Fruit fly (Drosophila melanogaster) whole organism, embryonic: ENCODE measurements around the gene CG4733.
A peak's percentile ranks its signal among the peaks of the same experiment; 100 is the strongest.

ENCODE experiments used
- ATbp ChIP-seq: fragments of 200-800 bp; sonication (Bioruptor generic); optimal IDR thresholded peaks from 2 replicates; lab custom pipeline; 2017; ENCODE audit warnings: missing biosample characterization, mild to moderate bottlenecking, missing genetic modification characterization, missing genetic modification reagents
- Bgb ChIP-seq: fragments of 200-800 bp; sonication (Bioruptor generic); IDR thresholded peaks from 2 replicates; pipeline ENCODE4 v1.3.6; 2022; ENCODE audit warnings: missing biosample characterization, missing genetic modification characterization; ENCODE audit not compliant: partially characterized antibody
- BtbVII ChIP-seq: fragments of 200-800 bp; sonication (Bioruptor generic); optimal IDR thresholded peaks from 3 replicates; lab custom pipeline; 2017; ENCODE audit warnings: missing biosample characterization, mild to moderate bottlenecking, missing genetic modification characterization
- CG10366 ChIP-seq: fragments of 200-800 bp; sonication (Bioruptor generic); IDR thresholded peaks from 2 replicates; pipeline ENCODE4 v1.3.6; 2022; ENCODE audit warnings: missing biosample characterization, missing genetic modification characterization
- CG10565 ChIP-seq: fragments of 200-800 bp; sonication (Bioruptor generic); optimal IDR thresholded peaks from 3 replicates; lab custom pipeline; 2016; ENCODE audit warnings: missing biosample characterization, mild to moderate bottlenecking, missing genetic modification characterization
- CG10654 ChIP-seq: fragments of 200-800 bp; sonication (Bioruptor generic); optimal IDR thresholded peaks from 2 replicates; lab custom pipeline; 2016; ENCODE audit warnings: missing biosample characterization, missing genetic modification characterization
- CG11247 ChIP-seq: fragments of 200-800 bp; sonication (Bioruptor generic); IDR thresholded peaks from 2 replicates; pipeline ENCODE4 v1.3.6; 2022; ENCODE audit warnings: missing biosample characterization, missing genetic modification characterization
- CG11560 ChIP-seq: fragments of 200-800 bp; sonication (Bioruptor generic); IDR thresholded peaks from 3 replicates; pipeline ENCODE4 v1.3.6; 2022; ENCODE audit warnings: missing biosample characterization, missing genetic modification characterization
- CG12942 ChIP-seq: fragments of 200-800 bp; sonication (Bioruptor generic); optimal IDR thresholded peaks from 3 replicates; lab custom pipeline; 2016; ENCODE audit warnings: missing biosample characterization, missing genetic modification characterization
- CG13287 ChIP-seq: fragments of 200-800 bp; sonication (Bioruptor generic); IDR thresholded peaks from 2 replicates; pipeline ENCODE4 v1.3.6; 2022; ENCODE audit warnings: missing biosample characterization, missing genetic modification characterization; ENCODE audit not compliant: partially characterized antibody
- CG13424 ChIP-seq: fragments of 200-800 bp; sonication (Bioruptor generic); optimal IDR thresholded peaks from 2 replicates; lab custom pipeline; 2019; ENCODE audit warnings: missing biosample characterization, mild to moderate bottlenecking, missing genetic modification characterization, moderate library complexity
- CG17361 ChIP-seq: fragments of 200-800 bp; sonication (Bioruptor generic); IDR thresholded peaks from 3 replicates; pipeline ENCODE4 v1.3.6; 2022; ENCODE audit warnings: missing biosample characterization, missing genetic modification characterization
- CG17568 ChIP-seq: fragments of 200-800 bp; sonication (Bioruptor generic); optimal IDR thresholded peaks from 2 replicates; lab custom pipeline; 2018; ENCODE audit warnings: missing biosample characterization, mild to moderate bottlenecking, missing genetic modification characterization, moderate library complexity
- CG2712 ChIP-seq: fragments of 200-800 bp; optimal IDR thresholded peaks from 3 replicates; lab custom pipeline; 2019; ENCODE audit warnings: missing biosample characterization, mild to moderate bottlenecking, missing genetic modification characterization, moderate library complexity
- CG2875 ChIP-seq: fragments of 200-800 bp; sonication (Bioruptor generic); optimal IDR thresholded peaks from 2 replicates; lab custom pipeline; 2017; ENCODE audit warnings: missing biosample characterization, mild to moderate bottlenecking, missing genetic modification characterization, missing genetic modification reagents
- CG3065 ChIP-seq: fragments of 200-800 bp; sonication (Bioruptor generic); optimal IDR thresholded peaks from 2 replicates; lab custom pipeline; 2016; ENCODE audit warnings: missing biosample characterization, missing genetic modification characterization
- CG32772 ChIP-seq: fragments of 200-800 bp; sonication (Bioruptor generic); IDR thresholded peaks from 2 replicates; pipeline ENCODE4 v1.3.6; 2022; ENCODE audit warnings: missing biosample characterization, missing genetic modification characterization
- CG4730 ChIP-seq: fragments of 200-800 bp; sonication (Bioruptor generic); IDR thresholded peaks from 2 replicates; pipeline ENCODE4 v1.3.6; 2022; ENCODE audit warnings: missing biosample characterization, missing genetic modification characterization
- CG6175 ChIP-seq: fragments of 200-800 bp; sonication (Bioruptor generic); IDR thresholded peaks from 3 replicates; pipeline ENCODE4 v1.3.6; 2022; ENCODE audit warnings: missing biosample characterization, missing genetic modification characterization
- CG7556 ChIP-seq: fragments of 200-800 bp; sonication (Bioruptor generic); optimal IDR thresholded peaks from 2 replicates; lab custom pipeline; 2017; ENCODE audit warnings: missing biosample characterization, mild to moderate bottlenecking, missing genetic modification characterization
- CG8281 ChIP-seq: fragments of 200-800 bp; sonication (Bioruptor generic); optimal IDR thresholded peaks from 2 replicates; lab custom pipeline; 2018; ENCODE audit warnings: missing biosample characterization, mild to moderate bottlenecking, missing genetic modification characterization, moderate library complexity
- CrebB ChIP-seq: fragments of 200-800 bp; sonication (Bioruptor generic); optimal IDR thresholded peaks from 3 replicates; lab custom pipeline; 2018; ENCODE audit warnings: missing biosample characterization, mild to moderate bottlenecking, missing genetic modification characterization
- HLH4C ChIP-seq: fragments of 200-800 bp; sonication (Bioruptor generic); IDR thresholded peaks from 3 replicates; pipeline ENCODE4 v1.3.6; 2022; ENCODE audit warnings: missing biosample characterization, missing genetic modification characterization; ENCODE audit not compliant: partially characterized antibody
- HLHmδ ChIP-seq: fragments of 200-800 bp; sonication (Bioruptor generic); optimal IDR thresholded peaks from 2 replicates; lab custom pipeline; 2018; ENCODE audit warnings: missing biosample characterization, mild to moderate bottlenecking, missing genetic modification characterization, moderate library complexity
- Myb ChIP-seq: fragments of 200-800 bp; sonication (Bioruptor generic); optimal IDR thresholded peaks from 2 replicates; lab custom pipeline; 2016; ENCODE audit warnings: missing biosample characterization, missing genetic modification characterization
- Oaz ChIP-seq: fragments of 200-800 bp; sonication (Bioruptor generic); IDR thresholded peaks from 2 replicates; pipeline ENCODE4 v1.3.6; 2022; ENCODE audit warnings: missing biosample characterization, missing genetic modification characterization
- Scr ChIP-seq: fragments of 200-800 bp; sonication (Bioruptor generic); IDR thresholded peaks from 2 replicates; pipeline ENCODE4 v1.3.6; 2022; ENCODE audit warnings: missing biosample characterization, missing genetic modification characterization; ENCODE audit not compliant: partially characterized antibody
- Sry-δ ChIP-seq: fragments of 200-800 bp; sonication (Bioruptor generic); optimal IDR thresholded peaks from 2 replicates; lab custom pipeline; 2016; ENCODE audit warnings: missing biosample characterization, missing genetic modification characterization
- Ssrp ChIP-seq: fragments of 200-800 bp; sonication (Bioruptor generic); optimal IDR thresholded peaks from 2 replicates; lab custom pipeline; 2018; ENCODE audit warnings: missing biosample characterization, mild to moderate bottlenecking, missing genetic modification characterization, moderate library complexity
- ab ChIP-seq: fragments of 200-800 bp; sonication (Bioruptor generic); optimal IDR thresholded peaks from 2 replicates; lab custom pipeline; 2016; ENCODE audit warnings: missing biosample characterization, missing genetic modification characterization
- ash1 ChIP-seq: fragments of 200-800 bp; sonication (Bioruptor generic); optimal IDR thresholded peaks from 2 replicates; lab custom pipeline; 2018; ENCODE audit warnings: missing biosample characterization, mild to moderate bottlenecking, missing genetic modification characterization
- bowl ChIP-seq: fragments of 200-800 bp; sonication (Bioruptor generic); IDR thresholded peaks from 2 replicates; pipeline ENCODE4 v1.3.6; 2022; ENCODE audit warnings: missing biosample characterization, missing genetic modification characterization
- ci ChIP-seq: fragments of 200-800 bp; sonication (Bioruptor generic); IDR thresholded peaks from 3 replicates; pipeline ENCODE4 v1.3.6; 2022; ENCODE audit warnings: missing biosample characterization, missing genetic modification characterization
- crp ChIP-seq, 2 experiments: fragments of 200-800 bp; sonication (Bioruptor generic); optimal IDR thresholded peaks; 2 replicates in 1 of 2; 3 replicates in 1 of 2; lab custom pipeline; 2017; ENCODE audit warnings: missing biosample characterization in 2 of 2, missing genetic modification characterization in 2 of 2, mild to moderate bottlenecking in 1 of 2, moderate library complexity in 1 of 2
- ftz-f1 ChIP-seq: fragments of 200-800 bp; sonication (Bioruptor generic); optimal IDR thresholded peaks from 2 replicates; lab custom pipeline; 2016; ENCODE audit warnings: missing biosample characterization, missing genetic modification characterization
- hbn ChIP-seq: fragments of 200-800 bp; sonication (Bioruptor generic); IDR thresholded peaks from 2 replicates; pipeline ENCODE4 v1.3.6; 2022; ENCODE audit warnings: missing biosample characterization, missing genetic modification characterization; ENCODE audit not compliant: partially characterized antibody
- ind ChIP-seq: fragments of 200-800 bp; sonication (Bioruptor generic); optimal IDR thresholded peaks from 3 replicates; lab custom pipeline; 2016; ENCODE audit warnings: missing biosample characterization, missing genetic modification characterization
- kni ChIP-seq: fragments of 200-800 bp; sonication (Bioruptor generic); optimal IDR thresholded peaks from 3 replicates; lab custom pipeline; 2017; ENCODE audit warnings: mild to moderate bottlenecking, missing biosample characterization, missing genetic modification reagents, missing genetic modification characterization
- lilli ChIP-seq: fragments of 200-800 bp; sonication (Bioruptor generic); optimal IDR thresholded peaks from 3 replicates; lab custom pipeline; 2016; ENCODE audit warnings: missing biosample characterization, missing genetic modification characterization
- lmd ChIP-seq: fragments of 200-800 bp; sonication (Bioruptor generic); IDR thresholded peaks from 2 replicates; pipeline ENCODE4 v1.3.6; 2022; ENCODE audit warnings: missing biosample characterization, missing genetic modification characterization
- mirr ChIP-seq: fragments of 200-800 bp; sonication (Bioruptor generic); optimal IDR thresholded peaks from 3 replicates; lab custom pipeline; 2018; ENCODE audit warnings: missing biosample characterization, mild to moderate bottlenecking, missing genetic modification characterization
- nerfin-1 ChIP-seq: fragments of 200-800 bp; sonication (Bioruptor generic); optimal IDR thresholded peaks from 3 replicates; lab custom pipeline; 2019; ENCODE audit warnings: missing biosample characterization, mild to moderate bottlenecking, missing genetic modification characterization, moderate library complexity
- nerfin-2 ChIP-seq: fragments of 200-800 bp; sonication (Bioruptor generic); IDR thresholded peaks from 2 replicates; pipeline ENCODE4 v1.3.6; 2022; ENCODE audit warnings: missing biosample characterization, missing genetic modification characterization; ENCODE audit not compliant: partially characterized antibody
- pzg ChIP-seq: fragments of 200-800 bp; sonication (Bioruptor generic); optimal IDR thresholded peaks from 3 replicates; lab custom pipeline; 2018; ENCODE audit warnings: missing biosample characterization, mild to moderate bottlenecking, missing genetic modification characterization, moderate library complexity
- run ChIP-seq: fragments of 200-800 bp; sonication (Bioruptor generic); optimal IDR thresholded peaks from 3 replicates; lab custom pipeline; 2018; ENCODE audit warnings: missing biosample characterization, mild to moderate bottlenecking, missing genetic modification characterization
- sob ChIP-seq: fragments of 200-800 bp; sonication (Bioruptor generic); IDR thresholded peaks from 2 replicates; pipeline ENCODE4 v1.3.6; 2022; ENCODE audit warnings: missing biosample characterization, missing genetic modification characterization
- sr ChIP-seq: fragments of 200-800 bp; sonication (Bioruptor generic); IDR thresholded peaks from 3 replicates; pipeline ENCODE4 v1.3.6; 2022; ENCODE audit warnings: missing biosample characterization, missing genetic modification characterization
- stwl ChIP-seq: fragments of 200-800 bp; sonication (Bioruptor generic); optimal IDR thresholded peaks from 3 replicates; lab custom pipeline; 2018; ENCODE audit warnings: missing biosample characterization, mild to moderate bottlenecking, missing genetic modification characterization, moderate library complexity
- tll ChIP-seq, 2 experiments: fragments of 200-800 bp in 1 of 2; fragments of >200 bp in 1 of 2; sonication (Bioruptor generic) in 1 of 2; optimal IDR thresholded peaks; 2 replicates each; lab custom pipeline; 2017 to 2019; ENCODE audit warnings: missing biosample characterization in 2 of 2, missing genetic modification characterization in 2 of 2, mild to moderate bottlenecking in 1 of 2, moderate library complexity in 1 of 2
- toy ChIP-seq: fragments of 200-800 bp; sonication (Bioruptor generic); IDR thresholded peaks from 2 replicates; pipeline ENCODE4 v1.3.6; 2022; ENCODE audit warnings: missing biosample characterization, missing genetic modification characterization
- yki ChIP-seq: fragments of >200 bp; optimal IDR thresholded peaks from 3 replicates; lab custom pipeline; 2018

The CG4733 gene

dm6 chr3R:19901742-19902141, 11.3 kb downstream of the CG4733 start:
- TF ChIP-seq CG10654, result no peak
- no peak for TF ChIP-seq toy
- TF ChIP-seq Bgb (GFP tag; lab: Robert Waterston, UW), result no peak
- no peak for TF ChIP-seq ash1
- no peak for TF ChIP-seq run (tag; lab: Kevin White, UChicago)
- TF ChIP-seq ATbp (GFP tag; lab: Kevin White, UChicago), result no peak
- no peak for TF ChIP-seq Sry-δ
- TF ChIP-seq Scr (GFP tag; lab: Robert Waterston, UW), result no peak
- TF ChIP-seq HLH4C (GFP tag; lab: Robert Waterston, UW), result no peak
- no peak for TF ChIP-seq CG10366 (GFP tag; lab: Robert Waterston, UW)
- no peak for TF ChIP-seq nerfin-2
- no peak for TF ChIP-seq CG4730 (GFP tag; lab: Robert Waterston, UW)
- no peak for TF ChIP-seq mirr
- TF ChIP-seq ind (GFP tag; lab: Kevin White, UChicago), result no peak
- TF ChIP-seq stwl (tag; lab: Kevin White, UChicago), result no peak
- TF ChIP-seq CG11560, result no peak
- no peak for TF ChIP-seq yki (lab: Kevin White, UChicago)
- no peak for TF ChIP-seq pzg

dm6 chr3R:19902328-19902727, 11.8 kb downstream of the CG4733 start:
- TF ChIP-seq CG7556 (GFP tag; lab: Kevin White, UChicago), result no peak
- TF ChIP-seq CG2712 (tag; lab: Kevin White, UChicago), result no peak
- peak; percentile 18 for TF ChIP-seq CrebB
- no peak for TF ChIP-seq crp (GFP tag; optimal IDR thresholded peaks at IDR 0.05; lab: Kevin White, UChicago)
- peak; percentile 19 for TF ChIP-seq BtbVII (GFP tag; lab: Kevin White, UChicago)
- no peak for TF ChIP-seq CG10565 (GFP tag; lab: Kevin White, UChicago)
- TF ChIP-seq ci (GFP tag; lab: Robert Waterston, UW), result no peak
- no peak for TF ChIP-seq ab (GFP tag; lab: Kevin White, UChicago)
- TF ChIP-seq CG13424 (tag; lab: Kevin White, UChicago), result peak; percentile 4
- TF ChIP-seq lilli (GFP tag; lab: Kevin White, UChicago), result peak; percentile 7
- TF ChIP-seq tll (GFP tag; optimal IDR thresholded peaks at IDR 0.05; lab: Kevin White, UChicago), result no peak
- TF ChIP-seq kni (GFP tag; lab: Kevin White, UChicago), result no peak
- 0 out of 3 replicates have a peak, but pooled peaks have one; percentile 22 for TF ChIP-seq sr (GFP tag; lab: Robert Waterston, UW)
- no peak for TF ChIP-seq Ssrp (tag; lab: Kevin White, UChicago)
- peak; percentile 42; the same call in 1 of the 2 replicates for TF ChIP-seq CG11247 (GFP tag; lab: Robert Waterston, UW)
- TF ChIP-seq hbn, result no peak
- peak; percentile 49; the same call in 1 of the 2 replicates for TF ChIP-seq sob (GFP tag; lab: Robert Waterston, UW)
- TF ChIP-seq CG2875 (GFP tag; lab: Kevin White, UChicago), result no peak
- TF ChIP-seq CG17361 (GFP tag; lab: Robert Waterston, UW), result no peak
- no peak for TF ChIP-seq HLHmδ (GFP tag; lab: Kevin White, UChicago)
- no peak for TF ChIP-seq CG8281 (tag; lab: Kevin White, UChicago)
- no peak for TF ChIP-seq Myb (GFP tag; lab: Kevin White, UChicago)
- TF ChIP-seq lmd (GFP tag; lab: Robert Waterston, UW), result no peak; the same call in 1 of the 2 replicates
- peak; percentile 91 for TF ChIP-seq ftz-f1 (GFP tag; lab: Kevin White, UChicago)
- TF ChIP-seq Oaz, result no peak
- 0 out of 3 replicates have a peak, but pooled peaks have one; percentile 24 for TF ChIP-seq CG6175
- no peak for TF ChIP-seq CG32772
- TF ChIP-seq CG13287 (GFP tag; lab: Robert Waterston, UW), result peak; percentile 14; the same call in 1 of the 2 replicates
- TF ChIP-seq bowl (GFP tag; lab: Robert Waterston, UW), result no peak
- no peak for TF ChIP-seq CG17568 (GFP tag; lab: Kevin White, UChicago)
- no peak for TF ChIP-seq nerfin-1 (tag; lab: Kevin White, UChicago)
- TF ChIP-seq CG12942 (GFP tag; lab: Kevin White, UChicago), result no peak
- TF ChIP-seq CG3065 (GFP tag; lab: Kevin White, UChicago), result no peak
- no peak for TF ChIP-seq CG10366 (GFP tag; lab: Robert Waterston, UW)
